Fruit fly (Drosophila melanogaster): Measurements from ENCODE around the gene CG42467.

CG42467 gene

DNA sequence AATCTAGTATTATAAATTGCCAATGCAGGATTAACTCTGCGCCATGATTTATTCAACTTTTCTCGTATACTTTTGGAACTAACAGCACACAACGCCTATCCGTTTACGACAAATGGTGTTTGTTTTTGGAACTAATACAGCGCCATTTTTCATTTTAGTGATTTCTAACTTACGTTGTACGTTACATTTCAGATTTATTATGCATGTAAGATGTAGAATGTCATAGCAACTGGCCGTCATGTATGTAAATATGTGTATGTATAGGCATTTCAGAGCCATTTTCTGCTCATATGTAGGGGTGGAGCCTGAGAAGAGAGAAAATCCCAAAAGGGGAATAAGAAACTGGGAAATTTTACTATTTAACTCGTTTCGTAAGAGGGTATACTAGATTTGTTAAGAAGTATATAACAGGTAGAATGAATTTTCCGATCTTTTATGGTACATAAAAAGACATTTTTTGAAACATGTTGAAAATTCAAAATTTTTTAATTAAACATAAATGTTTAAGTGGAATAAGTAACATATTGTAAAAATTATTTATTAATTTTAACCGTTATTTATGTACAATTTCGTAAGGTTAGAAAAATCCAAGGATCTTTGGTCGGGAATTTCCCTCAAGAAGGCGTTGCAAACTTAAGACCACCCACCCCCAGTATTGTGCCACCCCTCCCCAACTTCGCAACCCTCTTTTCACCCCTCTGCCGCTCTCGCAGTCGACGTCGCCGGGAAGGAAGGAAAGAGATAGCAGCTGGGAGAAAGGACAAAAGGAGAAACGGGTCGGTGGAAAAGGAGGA is 43.5 kb upstream of the CG42467 start (continued):
- TF ChIP-seq salm (tag; optimal IDR thresholded peaks at IDR 0.05) = no peak
- no peak for TF ChIP-seq Fer2 (tag; optimal IDR thresholded peaks at IDR 0.05)
- TF ChIP-seq fd96Cb (tag; optimal IDR thresholded peaks at IDR 0.05) = no peak
- TF ChIP-seq CG1024 (GFP tag; IDR thresholded peaks at IDR 0.05) = peak; percentile 62
- no peak for TF ChIP-seq Taf1 (GFP tag; IDR thresholded peaks at IDR 0.05)
- peak; percentile 51 for TF ChIP-seq CG14710 (tag; optimal IDR thresholded peaks at IDR 0.05)
- peak; percentile 60; the same call in 1 of the 3 replicates for TF ChIP-seq CG11695 (GFP tag; IDR thresholded peaks at IDR 0.05)
- no peak for TF ChIP-seq ems (GFP tag; optimal IDR thresholded peaks at IDR 0.05)
- TF ChIP-seq Optix (GFP tag; IDR thresholded peaks at IDR 0.05) = peak; percentile 61; the same call in 2 of the 3 replicates
- no peak for TF ChIP-seq CG10462 (GFP tag; optimal IDR thresholded peaks at IDR 0.05)
- peak; percentile 47 for TF ChIP-seq CG15601 (tag; optimal IDR thresholded peaks at IDR 0.05)
- peak; percentile 54 for TF ChIP-seq CG1792 (GFP tag; optimal IDR thresholded peaks at IDR 0.05)
- no peak for TF ChIP-seq prd (optimal IDR thresholded peaks at IDR 0.05)
- peak; percentile 72 for TF ChIP-seq prd (GFP tag; IDR thresholded peaks at IDR 0.05)
- no peak for TF ChIP-seq CG17612 (GFP tag; IDR thresholded peaks at IDR 0.05)
- peak; percentile 24 for TF ChIP-seq CG17385 (GFP tag; optimal IDR thresholded peaks at IDR 0.05)
- peak; percentile 57; the same call in 1 of the 4 replicates for TF ChIP-seq chinmo (GFP tag; IDR thresholded peaks at IDR 0.05; ENCODE audit: partially characterized antibody)
- TF ChIP-seq sob (GFP tag; IDR thresholded peaks at IDR 0.05) = peak; percentile 74
- TF ChIP-seq CG18262 (tag; optimal IDR thresholded peaks at IDR 0.05) = peak; percentile 50
- no peak for TF ChIP-seq Hey (tag; optimal IDR thresholded peaks at IDR 0.05)
- TF ChIP-seq gce (GFP tag; IDR thresholded peaks at IDR 0.05) = peak; percentile 53; the same call in 1 of the 3 replicates
- TF ChIP-seq Trl (optimal IDR thresholded peaks at IDR 0.05) = peak; percentile 48 to 60
- peak; percentile 74 for TF ChIP-seq Trl (GFP tag; optimal IDR thresholded peaks at IDR 0.05)
- TF ChIP-seq CG6765 (GFP tag; optimal IDR thresholded peaks at IDR 0.05) = no peak
- peak; percentile 61 for TF ChIP-seq ind (GFP tag; optimal IDR thresholded peaks at IDR 0.05)
- TF ChIP-seq Atf3 (GFP tag; optimal IDR thresholded peaks at IDR 0.05) = no peak
- peak; percentile 83; the same call in 1 of the 2 replicates for TF ChIP-seq amos (GFP tag; IDR thresholded peaks at IDR 0.05; ENCODE audit: partially characterized antibody)
- TF ChIP-seq CG11723 (GFP tag; optimal IDR thresholded peaks at IDR 0.05) = no peak
- TF ChIP-seq CG6254 (GFP tag; optimal IDR thresholded peaks at IDR 0.05) = no peak
- no peak for TF ChIP-seq CG5953 (GFP tag; IDR thresholded peaks at IDR 0.05)
- TF ChIP-seq esg (GFP tag; conservative IDR thresholded peaks at IDR 0.05) = no peak
- no peak for TF ChIP-seq GATAe (GFP tag; conservative IDR thresholded peaks at IDR 0.05)
- TF ChIP-seq so (GFP tag; IDR thresholded peaks at IDR 0.05) = no peak; the same call in 2 of the 3 replicates
- TF ChIP-seq Lpt (GFP tag; optimal IDR thresholded peaks at IDR 0.05) = no peak
- TF ChIP-seq vvl (GFP tag; IDR thresholded peaks at IDR 0.05) = peak; percentile 68
- TF ChIP-seq CG17359 (tag; optimal IDR thresholded peaks at IDR 0.05) = peak; percentile 58
- no peak for TF ChIP-seq CG6854 (GFP tag; optimal IDR thresholded peaks at IDR 0.05)
- no peak for TF ChIP-seq ap (GFP tag; IDR thresholded peaks at IDR 0.05)
- TF ChIP-seq Hsf (GFP tag; optimal IDR thresholded peaks at IDR 0.05) = peak; percentile 80
- TF ChIP-seq CG3065 (GFP tag; optimal IDR thresholded peaks at IDR 0.05) = no peak
- no peak for TF ChIP-seq ftz-f1 (GFP tag; optimal IDR thresholded peaks at IDR 0.05)
- no peak for TF ChIP-seq CG8281 (tag; optimal IDR thresholded peaks at IDR 0.05)
- peak; percentile 14 for TF ChIP-seq kni (GFP tag; optimal IDR thresholded peaks at IDR 0.05)
- TF ChIP-seq dimm (GFP tag; IDR thresholded peaks at IDR 0.05) = no peak
- no peak for TF ChIP-seq CG5180 (GFP tag; optimal IDR thresholded peaks at IDR 0.05)
- TF ChIP-seq h (optimal IDR thresholded peaks at IDR 0.05) = no peak
- no peak for TF ChIP-seq CG2116 (GFP tag; optimal IDR thresholded peaks at IDR 0.05)
- no peak for TF ChIP-seq CG4404 (GFP tag; IDR thresholded peaks at IDR 0.05)
- TF ChIP-seq chn (GFP tag; optimal IDR thresholded peaks at IDR 0.05) = no peak
- TF ChIP-seq CG4328 (GFP tag; optimal IDR thresholded peaks at IDR 0.05) = no peak
- TF ChIP-seq CG13894 (tag; optimal IDR thresholded peaks at IDR 0.05) = peak; percentile 83

All from whole organism, embryonic.